Fruit fly (Drosophila melanogaster) whole organism, embryonic: Measurements from ENCODE around the gene CG13605.

Experiments
- Asciz ChIP-seq: fragments of 200-800 bp; sonication (Bioruptor generic); optimal IDR thresholded peaks from 2 replicates; lab custom pipeline; 2017; ENCODE audit warnings: missing biosample characterization, mild to moderate bottlenecking, missing genetic modification characterization, missing genetic modification reagents
- Atf3 ChIP-seq: fragments of 200-800 bp; sonication (Bioruptor generic); optimal IDR thresholded peaks from 3 replicates; lab custom pipeline; 2016; ENCODE audit warnings: missing biosample characterization, missing genetic modification characterization
- Bteb2 ChIP-seq: fragments of 200-800 bp; sonication (Bioruptor generic); optimal IDR thresholded peaks from 2 replicates; lab custom pipeline; 2016; ENCODE audit warnings: missing biosample characterization, missing genetic modification characterization
- CG10565 ChIP-seq: fragments of 200-800 bp; sonication (Bioruptor generic); optimal IDR thresholded peaks from 3 replicates; lab custom pipeline; 2016; ENCODE audit warnings: missing biosample characterization, mild to moderate bottlenecking, missing genetic modification characterization
- CG11456 ChIP-seq: fragments of 200-800 bp; sonication (Bioruptor generic); IDR thresholded peaks from 3 replicates; pipeline ENCODE4 v1.3.6; 2022; ENCODE audit warnings: missing biosample characterization, missing genetic modification characterization
- CG12071 ChIP-seq: fragments of 200-800 bp; sonication (Bioruptor generic); optimal IDR thresholded peaks from 3 replicates; lab custom pipeline; 2018; ENCODE audit warnings: missing biosample characterization, mild to moderate bottlenecking, missing genetic modification characterization
- CG12155 ChIP-seq: fragments of 200-800 bp; sonication (Bioruptor generic); optimal IDR thresholded peaks from 3 replicates; lab custom pipeline; 2016; ENCODE audit warnings: missing biosample characterization, missing genetic modification characterization
- CG14667 ChIP-seq: fragments of 200-800 bp; sonication (Bioruptor generic); IDR thresholded peaks from 2 replicates; pipeline ENCODE4 v1.3.6; 2022; ENCODE audit warnings: missing biosample characterization, missing genetic modification characterization
- CG14710 ChIP-seq: fragments of 200-800 bp; sonication (Bioruptor generic); optimal IDR thresholded peaks from 3 replicates; lab custom pipeline; 2019; ENCODE audit warnings: missing biosample characterization, mild to moderate bottlenecking, missing genetic modification characterization, moderate library complexity
- CG2199 ChIP-seq: fragments of 200-800 bp; sonication (Bioruptor generic); IDR thresholded peaks from 3 replicates; pipeline ENCODE4 v1.3.6; 2022; ENCODE audit warnings: missing biosample characterization, missing genetic modification characterization
- CG4820 ChIP-seq: fragments of 200-800 bp; sonication (Bioruptor generic); optimal IDR thresholded peaks from 3 replicates; lab custom pipeline; 2016; ENCODE audit warnings: missing biosample characterization, missing genetic modification characterization
- CG6175 ChIP-seq: fragments of 200-800 bp; sonication (Bioruptor generic); IDR thresholded peaks from 3 replicates; pipeline ENCODE4 v1.3.6; 2022; ENCODE audit warnings: missing biosample characterization, missing genetic modification characterization
- CG6765 ChIP-seq: fragments of 200-800 bp; sonication (Bioruptor generic); optimal IDR thresholded peaks from 3 replicates; lab custom pipeline; 2017; ENCODE audit warnings: missing biosample characterization, mild to moderate bottlenecking, missing genetic modification characterization
- D19B ChIP-seq: fragments of 200-800 bp; sonication (Bioruptor generic); optimal IDR thresholded peaks from 2 replicates; lab custom pipeline; 2017; ENCODE audit warnings: missing biosample characterization, mild to moderate bottlenecking, missing genetic modification characterization
- Dip2 ChIP-seq: fragments of 200-800 bp; sonication (Bioruptor generic); IDR thresholded peaks from 2 replicates; pipeline ENCODE4 v1.3.6; 2022; ENCODE audit warnings: missing biosample characterization, missing genetic modification characterization
- Doc2 ChIP-seq: fragments of 200-800 bp; sonication (Bioruptor generic); IDR thresholded peaks from 2 replicates; pipeline ENCODE4 v1.3.6; 2022; ENCODE audit warnings: missing biosample characterization, missing genetic modification characterization
- Fer1 ChIP-seq: fragments of 200-800 bp; sonication (Bioruptor generic); optimal IDR thresholded peaks from 2 replicates; lab custom pipeline; 2017; ENCODE audit warnings: missing biosample characterization, mild to moderate bottlenecking, missing genetic modification characterization
- HLH3B ChIP-seq: fragments of 200-800 bp; sonication (Bioruptor generic); IDR thresholded peaks from 2 replicates; pipeline ENCODE4 v1.3.6; 2022; ENCODE audit warnings: missing biosample characterization, missing genetic modification characterization
- Hr39 ChIP-seq: fragments of >200 bp; optimal IDR thresholded peaks from 2 replicates; lab custom pipeline; 2017
- NC2α ChIP-seq: fragments of 200-800 bp; sonication (Bioruptor generic); optimal IDR thresholded peaks from 2 replicates; lab custom pipeline; 2016; ENCODE audit warnings: missing biosample characterization, missing genetic modification characterization
- NK7.1 ChIP-seq: fragments of 200-800 bp; sonication (Bioruptor generic); optimal IDR thresholded peaks from 3 replicates; lab custom pipeline; 2016; ENCODE audit warnings: missing biosample characterization, missing genetic modification characterization
- Oaz ChIP-seq: fragments of 200-800 bp; sonication (Bioruptor generic); IDR thresholded peaks from 2 replicates; pipeline ENCODE4 v1.3.6; 2022; ENCODE audit warnings: missing biosample characterization, missing genetic modification characterization
- Sin3A ChIP-seq: fragments of >200 bp; optimal IDR thresholded peaks from 2 replicates; lab custom pipeline; 2018
- Six4 ChIP-seq: fragments of 200-800 bp; sonication (Bioruptor generic); optimal IDR thresholded peaks from 2 replicates; lab custom pipeline; 2016; ENCODE audit warnings: missing biosample characterization, missing genetic modification characterization
- ab ChIP-seq: fragments of 200-800 bp; sonication (Bioruptor generic); optimal IDR thresholded peaks from 2 replicates; lab custom pipeline; 2016; ENCODE audit warnings: missing biosample characterization, missing genetic modification characterization
- br ChIP-seq: fragments of >200 bp; optimal IDR thresholded peaks from 2 replicates; lab custom pipeline; 2017
- cas ChIP-seq: fragments of 200-800 bp; sonication (Bioruptor generic); IDR thresholded peaks from 2 replicates; pipeline ENCODE4 v1.3.6; 2022; ENCODE audit warnings: missing biosample characterization, missing genetic modification characterization
- caup ChIP-seq: fragments of 200-800 bp; sonication (Bioruptor generic); optimal IDR thresholded peaks from 3 replicates; lab custom pipeline; 2017; ENCODE audit warnings: missing biosample characterization, mild to moderate bottlenecking, missing genetic modification characterization, moderate library complexity; ENCODE audit not compliant: severe bottlenecking
- chif ChIP-seq, 2 experiments: fragments of 200-800 bp; sonication (Bioruptor generic); optimal IDR thresholded peaks; 3 replicates each; lab custom pipeline; 2016; ENCODE audit warnings: missing biosample characterization in 2 of 2, missing genetic modification characterization in 2 of 2
- chm ChIP-seq: fragments of 200-800 bp; sonication (Bioruptor generic); IDR thresholded peaks from 2 replicates; pipeline ENCODE4 v1.3.6; 2022; ENCODE audit warnings: missing biosample characterization, missing genetic modification characterization
- crc ChIP-seq: fragments of 200-800 bp; sonication (Bioruptor generic); optimal IDR thresholded peaks from 2 replicates; lab custom pipeline; 2016; ENCODE audit warnings: missing biosample characterization, missing genetic modification characterization
- croc ChIP-seq: fragments of 200-800 bp; sonication (Bioruptor generic); conservative IDR thresholded peaks from 3 replicates; pipeline ENCODE4 v1.3.6; 2022; ENCODE audit warnings: missing biosample characterization, missing genetic modification characterization
- dm ChIP-seq: fragments of 200-800 bp; sonication (Bioruptor generic); optimal IDR thresholded peaks from 3 replicates; lab custom pipeline; 2016; ENCODE audit warnings: missing biosample characterization, missing genetic modification characterization
- fd3F ChIP-seq: fragments of 200-800 bp; sonication (Bioruptor generic); optimal IDR thresholded peaks from 2 replicates; lab custom pipeline; 2018; ENCODE audit warnings: missing biosample characterization, mild to moderate bottlenecking, missing genetic modification characterization, moderate library complexity
- gcm ChIP-seq: fragments of 200-800 bp; sonication (Bioruptor generic); optimal IDR thresholded peaks from 2 replicates; lab custom pipeline; 2019; ENCODE audit warnings: missing biosample characterization, mild to moderate bottlenecking, missing genetic modification characterization, moderate library complexity
- luna ChIP-seq: fragments of 200-800 bp; sonication (Bioruptor generic); optimal IDR thresholded peaks from 2 replicates; lab custom pipeline; 2016; ENCODE audit warnings: missing biosample characterization, missing genetic modification characterization
- pan ChIP-seq, 4 experiments: fragments of >200 bp in 3 of 4; fragments of 200-800 bp in 1 of 4; sonication (Bioruptor generic) in 1 of 4; optimal IDR thresholded peaks in 3 of 4; IDR thresholded peaks in 1 of 4; 2 replicates each; pipeline versions ENCODE4 v1.3.6 to Lab custom; 2017 to 2022; ENCODE audit warnings: missing biosample characterization in 2 of 4, missing genetic modification characterization in 2 of 4, mixed read lengths in 1 of 4
- pros ChIP-seq: fragments of 200-800 bp; sonication (Bioruptor generic); optimal IDR thresholded peaks from 3 replicates; lab custom pipeline; 2019; ENCODE audit warnings: missing biosample characterization, mild to moderate bottlenecking, missing genetic modification characterization, moderate library complexity
- psq ChIP-seq: fragments of 200-800 bp; sonication (Bioruptor generic); optimal IDR thresholded peaks from 2 replicates; lab custom pipeline; 2017; ENCODE audit warnings: missing biosample characterization, missing genetic modification characterization
- pum ChIP-seq: fragments of 200-800 bp; sonication (Bioruptor generic); optimal IDR thresholded peaks from 2 replicates; lab custom pipeline; 2016; ENCODE audit warnings: missing biosample characterization, missing genetic modification characterization
- rib ChIP-seq: fragments of 200-800 bp; sonication (Bioruptor generic); IDR thresholded peaks from 2 replicates; pipeline ENCODE4 v1.3.6; 2022; ENCODE audit warnings: missing biosample characterization, missing genetic modification characterization
- tgo ChIP-seq: fragments of 200-800 bp; sonication (Bioruptor generic); IDR thresholded peaks from 3 replicates; pipeline ENCODE4 v1.3.6; 2022; ENCODE audit warnings: missing biosample characterization, missing genetic modification characterization
- tin ChIP-seq: fragments of 200-800 bp; sonication (Bioruptor generic); optimal IDR thresholded peaks from 3 replicates; lab custom pipeline; 2016; ENCODE audit warnings: missing biosample characterization, missing genetic modification characterization
- tio ChIP-seq: fragments of 200-800 bp; sonication (Bioruptor generic); optimal IDR thresholded peaks from 2 replicates; lab custom pipeline; 2017; ENCODE audit warnings: missing biosample characterization, missing genetic modification characterization, inconsistent platforms
- tll ChIP-seq, 2 experiments: fragments of 200-800 bp in 1 of 2; fragments of >200 bp in 1 of 2; sonication (Bioruptor generic) in 1 of 2; optimal IDR thresholded peaks; 2 replicates each; lab custom pipeline; 2017 to 2019; ENCODE audit warnings: missing biosample characterization in 2 of 2, missing genetic modification characterization in 2 of 2, mild to moderate bottlenecking in 1 of 2, moderate library complexity in 1 of 2
- tx ChIP-seq: fragments of 200-800 bp; sonication (Bioruptor generic); optimal IDR thresholded peaks from 2 replicates; lab custom pipeline; 2016; ENCODE audit warnings: missing biosample characterization, missing genetic modification characterization
- unpg ChIP-seq: fragments of 200-800 bp; sonication (Bioruptor generic); optimal IDR thresholded peaks from 3 replicates; lab custom pipeline; 2018; ENCODE audit warnings: missing biosample characterization, mild to moderate bottlenecking, missing genetic modification characterization, moderate library complexity
- vfl ChIP-seq: fragments of 200-800 bp; sonication (Bioruptor generic); optimal IDR thresholded peaks from 2 replicates; lab custom pipeline; 2016; ENCODE audit warnings: missing biosample characterization, missing genetic modification characterization
- zen2 ChIP-seq: fragments of 200-800 bp; sonication (Bioruptor generic); IDR thresholded peaks from 3 replicates; pipeline ENCODE4 v1.3.6; 2022; ENCODE audit warnings: missing biosample characterization, missing genetic modification characterization; ENCODE audit not compliant: partially characterized antibody
- zfh1 ChIP-seq: fragments of 200-800 bp; sonication (Bioruptor generic); IDR thresholded peaks from 3 replicates; pipeline ENCODE4 v1.3.6; 2022; ENCODE audit warnings: missing biosample characterization, missing genetic modification characterization

The CG13605 gene

DNA sequence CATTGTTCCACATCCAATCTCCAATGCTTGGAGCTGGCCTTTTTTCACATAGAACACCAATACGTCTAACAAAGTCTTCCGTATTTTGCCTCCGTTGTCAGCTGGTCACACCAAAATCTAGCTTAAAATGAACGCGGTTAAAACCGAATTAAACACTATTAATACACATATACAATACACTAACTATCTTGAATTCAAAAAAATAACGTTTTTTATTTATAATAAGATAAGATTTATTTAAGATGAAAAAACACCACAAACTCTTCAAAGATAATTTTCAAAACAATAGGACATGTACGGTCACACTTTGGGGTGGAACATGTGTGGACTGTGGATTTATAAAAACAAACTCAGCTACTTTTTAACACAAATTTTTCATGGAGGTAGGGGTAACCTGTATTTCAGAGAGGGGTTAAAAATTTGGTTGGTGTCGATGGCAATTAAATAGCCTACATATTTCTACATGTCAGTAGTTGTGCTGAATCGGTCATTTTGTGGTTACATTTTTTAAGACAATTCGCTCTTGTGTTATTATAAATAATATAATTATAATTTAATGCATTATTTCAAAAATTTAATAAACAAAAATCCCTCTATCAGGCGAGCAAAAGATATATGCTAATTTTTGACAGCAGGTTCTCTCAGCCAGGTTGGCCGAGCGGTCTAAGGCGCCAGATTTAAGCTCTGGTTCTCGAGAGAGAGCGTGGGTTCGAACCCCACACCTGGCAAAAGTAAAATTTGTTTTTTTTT, at the start of gene CG13605 (continued):
- TF ChIP-seq CG10565 (GFP tag; lab: Kevin White, UChicago) (no peak), unpg (GFP tag; lab: Kevin White, UChicago) (peak; percentile 85), Sin3A (lab: Kevin White, UChicago) (peak; percentile 34), br (no peak), CG4820 (GFP tag; lab: Kevin White, UChicago) (peak; percentile 52), zen2 (GFP tag; lab: Robert Waterston, UW) (no peak), caup (GFP tag; lab: Kevin White, UChicago) (peak; percentile 88), D19B (peak; percentile 46), CG14667 (GFP tag; lab: Robert Waterston, UW) (0 out of 2 replicates have a peak, but pooled peaks have one; percentile 22), Six4 (peak; percentile 52), fd3F (GFP tag; lab: Kevin White, UChicago) (peak; percentile 71), ab (GFP tag; lab: Kevin White, UChicago) (no peak), chif (GFP tag; optimal IDR thresholded peaks at IDR 0.05; lab: Kevin White, UChicago) (peak in 1 of 2 experiments; percentile 50), Dip2 (GFP tag; lab: Robert Waterston, UW) (no peak), chm (GFP tag; lab: Robert Waterston, UW) (peak; percentile 75; the same call in 1 of the 2 replicates), NC2α (no peak), NK7.1 (GFP tag; lab: Kevin White, UChicago) (no peak), crc (GFP tag; lab: Kevin White, UChicago) (peak; percentile 13), CG12071 (peak; percentile 70), CG6765 (GFP tag; lab: Kevin White, UChicago) (peak; percentile 85), pan (optimal IDR thresholded peaks at IDR 0.05; lab: Kevin White, UChicago) (no peak), pan (GFP tag; optimal IDR thresholded peaks at IDR 0.05 in 1 of 2, IDR thresholded peaks at IDR 0.05 in 1 of 2) (peak in 1 of 2 experiments; percentile 82), CG14710 (tag; lab: Kevin White, UChicago) (peak; percentile 62), gcm (GFP tag; lab: Kevin White, UChicago) (peak; percentile 84), HLH3B (peak; percentile 76), vfl (GFP tag; lab: Kevin White, UChicago) (peak; percentile 25), zfh1 (peak; percentile 50; the same call in 1 of the 3 replicates), Fer1 (GFP tag; lab: Kevin White, UChicago) (peak; percentile 89), CG12155 (GFP tag; lab: Kevin White, UChicago) (peak; percentile 75), tgo (GFP tag; lab: Robert Waterston, UW) (peak; percentile 68), Doc2 (no peak), tin (GFP tag; lab: Kevin White, UChicago) (peak; percentile 47), Hr39 (no peak), CG11456 (GFP tag; lab: Robert Waterston, UW) (peak; percentile 85), cas (peak; percentile 74), Atf3 (no peak), croc (GFP tag; lab: Robert Waterston, UW) (no peak), dm (GFP tag; lab: Kevin White, UChicago) (no peak), pros (GFP tag; lab: Kevin White, UChicago) (no peak), tio (GFP tag; lab: Kevin White, UChicago) (peak; percentile 69), psq (GFP tag; lab: Kevin White, UChicago) (peak; percentile 23), rib (GFP tag; lab: Robert Waterston, UW) (peak; percentile 37), Asciz (GFP tag; lab: Kevin White, UChicago) (peak; percentile 71), tll (GFP tag; optimal IDR thresholded peaks at IDR 0.05; lab: Kevin White, UChicago) (no peak), tx (GFP tag; lab: Kevin White, UChicago) (peak; percentile 19), CG6175 (0 out of 3 replicates have a peak, but pooled peaks have one; percentile 7), luna (GFP tag; lab: Kevin White, UChicago) (no peak), CG2199 (GFP tag; lab: Robert Waterston, UW) (0 out of 3 replicates have a peak, but pooled peaks have one; percentile 17), pum (peak; percentile 44), Bteb2 (GFP tag; lab: Kevin White, UChicago) (peak; percentile 39), Oaz (GFP tag; lab: Robert Waterston, UW) (no peak)
